Fruit fly (Drosophila melanogaster) whole organism, embryonic: Measurements from ENCODE around the gene IleRS-m.
A peak's percentile ranks its signal among the peaks of the same experiment; 100 is the strongest.

Experiments used
- Atf3 ChIP-seq: fragments of 200-800 bp; sonication (Bioruptor generic); optimal IDR thresholded peaks from 3 replicates; lab custom pipeline; 2016; ENCODE audit warnings: missing biosample characterization, missing genetic modification characterization
- B-H2 ChIP-seq: fragments of 200-800 bp; sonication (Bioruptor generic); optimal IDR thresholded peaks from 2 replicates; lab custom pipeline; 2018; ENCODE audit warnings: missing biosample characterization, mild to moderate bottlenecking, missing genetic modification characterization
- Bdp1 ChIP-seq: fragments of 200-800 bp; sonication (Bioruptor generic); optimal IDR thresholded peaks from 3 replicates; lab custom pipeline; 2016; ENCODE audit warnings: missing biosample characterization, missing genetic modification characterization
- CG10565 ChIP-seq: fragments of 200-800 bp; sonication (Bioruptor generic); optimal IDR thresholded peaks from 3 replicates; lab custom pipeline; 2016; ENCODE audit warnings: missing biosample characterization, mild to moderate bottlenecking, missing genetic modification characterization
- CG10654 ChIP-seq: fragments of 200-800 bp; sonication (Bioruptor generic); optimal IDR thresholded peaks from 2 replicates; lab custom pipeline; 2016; ENCODE audit warnings: missing biosample characterization, missing genetic modification characterization
- CG10979 ChIP-seq: fragments of 200-800 bp; sonication (Bioruptor generic); optimal IDR thresholded peaks from 2 replicates; lab custom pipeline; 2018; ENCODE audit warnings: missing biosample characterization, mild to moderate bottlenecking, missing genetic modification characterization, moderate library complexity
- CG11723 ChIP-seq: fragments of 200-800 bp; sonication (Bioruptor generic); optimal IDR thresholded peaks from 2 replicates; lab custom pipeline; 2017; ENCODE audit warnings: missing biosample characterization, mild to moderate bottlenecking, missing genetic modification characterization
- CG12299 ChIP-seq: fragments of 200-800 bp; sonication (Bioruptor generic); optimal IDR thresholded peaks from 2 replicates; lab custom pipeline; 2018; ENCODE audit warnings: missing biosample characterization, mild to moderate bottlenecking, missing genetic modification characterization
- CG12659 ChIP-seq: fragments of 200-800 bp; sonication (Bioruptor generic); optimal IDR thresholded peaks from 3 replicates; lab custom pipeline; 2017; ENCODE audit warnings: mild to moderate bottlenecking, missing biosample characterization, missing genetic modification reagents, missing genetic modification characterization
- CG12769 ChIP-seq: fragments of 200-800 bp; sonication (Bioruptor generic); optimal IDR thresholded peaks from 2 replicates; lab custom pipeline; 2019; ENCODE audit warnings: missing biosample characterization, mild to moderate bottlenecking, missing genetic modification characterization, moderate library complexity
- CG13287 ChIP-seq: fragments of 200-800 bp; sonication (Bioruptor generic); IDR thresholded peaks from 2 replicates; pipeline ENCODE4 v1.3.6; 2022; ENCODE audit warnings: missing biosample characterization, missing genetic modification characterization; ENCODE audit not compliant: partially characterized antibody
- CG13894 ChIP-seq: fragments of 200-800 bp; sonication (Bioruptor generic); optimal IDR thresholded peaks from 3 replicates; lab custom pipeline; 2018; ENCODE audit warnings: missing biosample characterization, mild to moderate bottlenecking, missing genetic modification characterization, moderate library complexity
- CG14860 ChIP-seq: fragments of 200-800 bp; sonication (Bioruptor generic); IDR thresholded peaks from 3 replicates; pipeline ENCODE4 v1.3.6; 2022; ENCODE audit warnings: missing biosample characterization, missing genetic modification characterization; ENCODE audit not compliant: partially characterized antibody
- CG16779 ChIP-seq: fragments of 200-800 bp; sonication (Bioruptor generic); IDR thresholded peaks from 2 replicates; pipeline ENCODE4 v1.3.6; 2022; ENCODE audit warnings: missing biosample characterization, missing genetic modification characterization
- CG17359 ChIP-seq: fragments of 200-800 bp; sonication (Bioruptor generic); optimal IDR thresholded peaks from 3 replicates; lab custom pipeline; 2018; ENCODE audit warnings: missing biosample characterization, mild to moderate bottlenecking, missing genetic modification characterization, moderate library complexity
- CG18011 ChIP-seq: fragments of 200-800 bp; sonication (Bioruptor generic); optimal IDR thresholded peaks from 2 replicates; lab custom pipeline; 2017; ENCODE audit warnings: missing biosample characterization, missing genetic modification characterization, mild to moderate bottlenecking, moderate library complexity, missing genotype
- CG1832 ChIP-seq: fragments of 200-800 bp; sonication (Bioruptor generic); optimal IDR thresholded peaks from 2 replicates; lab custom pipeline; 2017; ENCODE audit warnings: missing biosample characterization, mild to moderate bottlenecking, missing genetic modification characterization, inconsistent platforms
- CG2116 ChIP-seq: fragments of 200-800 bp; sonication (Bioruptor generic); optimal IDR thresholded peaks from 3 replicates; lab custom pipeline; 2018; ENCODE audit warnings: missing biosample characterization, mild to moderate bottlenecking, missing genetic modification characterization
- CG31388 ChIP-seq: fragments of 200-800 bp; sonication (Bioruptor generic); optimal IDR thresholded peaks from 2 replicates; lab custom pipeline; 2016; ENCODE audit warnings: missing biosample characterization, missing genetic modification characterization
- CG33213 ChIP-seq: fragments of 200-800 bp; sonication (Bioruptor generic); optimal IDR thresholded peaks from 3 replicates; lab custom pipeline; 2016; ENCODE audit warnings: missing biosample characterization, missing genetic modification characterization
- CG3847 ChIP-seq: fragments of 200-800 bp; sonication (Bioruptor generic); IDR thresholded peaks from 2 replicates; pipeline ENCODE4 v1.3.6; 2022; ENCODE audit warnings: missing biosample characterization, missing genetic modification characterization
- CG7372 ChIP-seq: fragments of 200-800 bp; sonication (Bioruptor generic); IDR thresholded peaks from 2 replicates; pipeline ENCODE4 v1.3.6; 2022; ENCODE audit warnings: missing biosample characterization, missing genetic modification characterization
- CG8290 ChIP-seq, 3 experiments: fragments of 200-800 bp; sonication (Bioruptor generic); optimal IDR thresholded peaks; 2 replicates each; lab custom pipeline; 2016 to 2019; ENCODE audit warnings: missing biosample characterization in 3 of 3, missing genetic modification characterization in 3 of 3, mild to moderate bottlenecking in 2 of 3, moderate library complexity in 1 of 3
- Dll ChIP-seq: fragments of 200-800 bp; sonication (Bioruptor generic); IDR thresholded peaks from 4 replicates; pipeline ENCODE4 v1.3.6; 2022; ENCODE audit warnings: missing biosample characterization, missing genetic modification characterization; ENCODE audit not compliant: partially characterized antibody
- Doc2 ChIP-seq: fragments of 200-800 bp; sonication (Bioruptor generic); IDR thresholded peaks from 2 replicates; pipeline ENCODE4 v1.3.6; 2022; ENCODE audit warnings: missing biosample characterization, missing genetic modification characterization
- Dp ChIP-seq: fragments of 200-800 bp; sonication (Bioruptor generic); optimal IDR thresholded peaks from 2 replicates; lab custom pipeline; 2018; ENCODE audit warnings: missing biosample characterization, mild to moderate bottlenecking, missing genetic modification characterization, moderate library complexity
- ERR ChIP-seq: fragments of 200-800 bp; sonication (Bioruptor generic); optimal IDR thresholded peaks from 2 replicates; lab custom pipeline; 2016; ENCODE audit warnings: missing biosample characterization, missing genetic modification characterization
- Fer1 ChIP-seq: fragments of 200-800 bp; sonication (Bioruptor generic); optimal IDR thresholded peaks from 2 replicates; lab custom pipeline; 2017; ENCODE audit warnings: missing biosample characterization, mild to moderate bottlenecking, missing genetic modification characterization
- Fer3 ChIP-seq: fragments of 200-800 bp; sonication (Bioruptor generic); optimal IDR thresholded peaks from 2 replicates; lab custom pipeline; 2018; ENCODE audit warnings: missing biosample characterization, mild to moderate bottlenecking, missing genetic modification characterization, moderate library complexity
- Gsc ChIP-seq: fragments of 200-800 bp; sonication (Bioruptor generic); IDR thresholded peaks from 2 replicates; pipeline ENCODE4 v1.3.6; 2022; ENCODE audit warnings: missing biosample characterization, missing genetic modification characterization
- HmgD ChIP-seq: fragments of 200-800 bp; sonication (Bioruptor generic); optimal IDR thresholded peaks from 3 replicates; lab custom pipeline; 2016; ENCODE audit warnings: missing biosample characterization, missing genetic modification characterization
- Side ChIP-seq: fragments of 200-800 bp; sonication (Bioruptor generic); optimal IDR thresholded peaks from 2 replicates; lab custom pipeline; 2016; ENCODE audit warnings: missing biosample characterization, missing genetic modification characterization
- Trl ChIP-seq, 3 experiments: fragments of >200 bp in 2 of 3; fragments of 200-800 bp in 1 of 3; sonication (Bioruptor generic) in 1 of 3; optimal IDR thresholded peaks; 2 replicates in 1 of 3; 3 replicates in 2 of 3; lab custom pipeline; 2016 to 2017; ENCODE audit warnings: missing biosample characterization in 1 of 3, missing genetic modification characterization in 1 of 3
- Xbp1 ChIP-seq: fragments of 200-800 bp; sonication (Bioruptor generic); optimal IDR thresholded peaks from 3 replicates; lab custom pipeline; 2016; ENCODE audit warnings: missing biosample characterization, mild to moderate bottlenecking, missing genetic modification characterization
- ase ChIP-seq: fragments of 200-800 bp; sonication (Bioruptor generic); IDR thresholded peaks from 3 replicates; pipeline ENCODE4 v1.3.6; 2022; ENCODE audit warnings: missing biosample characterization, missing genetic modification characterization
- btn ChIP-seq: fragments of 200-800 bp; sonication (Bioruptor generic); optimal IDR thresholded peaks from 2 replicates; lab custom pipeline; 2016; ENCODE audit warnings: missing biosample characterization, missing genetic modification characterization
- croc ChIP-seq: fragments of 200-800 bp; sonication (Bioruptor generic); conservative IDR thresholded peaks from 3 replicates; pipeline ENCODE4 v1.3.6; 2022; ENCODE audit warnings: missing biosample characterization, missing genetic modification characterization
- dmrt99B ChIP-seq: fragments of 200-800 bp; sonication (Bioruptor generic); optimal IDR thresholded peaks from 2 replicates; lab custom pipeline; 2018; ENCODE audit warnings: missing biosample characterization, mild to moderate bottlenecking, missing genetic modification characterization, moderate library complexity
- fd3F ChIP-seq: fragments of 200-800 bp; sonication (Bioruptor generic); optimal IDR thresholded peaks from 2 replicates; lab custom pipeline; 2018; ENCODE audit warnings: missing biosample characterization, mild to moderate bottlenecking, missing genetic modification characterization, moderate library complexity
- hbn ChIP-seq: fragments of 200-800 bp; sonication (Bioruptor generic); IDR thresholded peaks from 2 replicates; pipeline ENCODE4 v1.3.6; 2022; ENCODE audit warnings: missing biosample characterization, missing genetic modification characterization; ENCODE audit not compliant: partially characterized antibody
- jigr1 ChIP-seq: fragments of 200-800 bp; sonication (Bioruptor generic); IDR thresholded peaks from 3 replicates; pipeline ENCODE4 v1.3.6; 2022; ENCODE audit warnings: missing biosample characterization, missing genetic modification characterization
- knrl ChIP-seq: fragments of 200-800 bp; sonication (Bioruptor generic); IDR thresholded peaks from 3 replicates; pipeline ENCODE4 v1.3.6; 2022; ENCODE audit warnings: missing biosample characterization, missing genetic modification characterization; ENCODE audit not compliant: partially characterized antibody
- luna ChIP-seq: fragments of 200-800 bp; sonication (Bioruptor generic); optimal IDR thresholded peaks from 2 replicates; lab custom pipeline; 2016; ENCODE audit warnings: missing biosample characterization, missing genetic modification characterization
- nerfin-1 ChIP-seq: fragments of 200-800 bp; sonication (Bioruptor generic); optimal IDR thresholded peaks from 3 replicates; lab custom pipeline; 2019; ENCODE audit warnings: missing biosample characterization, mild to moderate bottlenecking, missing genetic modification characterization, moderate library complexity
- ro ChIP-seq: fragments of 200-800 bp; sonication (Bioruptor generic); IDR thresholded peaks from 2 replicates; pipeline ENCODE4 v1.3.6; 2022; ENCODE audit warnings: missing biosample characterization, missing genetic modification characterization
- row ChIP-seq: fragments of 200-800 bp; sonication (Bioruptor generic); IDR thresholded peaks from 3 replicates; pipeline ENCODE4 v1.3.6; 2022; ENCODE audit warnings: missing biosample characterization, missing genetic modification characterization
- seq ChIP-seq: fragments of 200-800 bp; sonication (Bioruptor generic); IDR thresholded peaks from 2 replicates; pipeline ENCODE4 v1.3.6; 2022; ENCODE audit warnings: missing biosample characterization, missing genetic modification characterization
- ssp ChIP-seq: fragments of 200-800 bp; sonication (Bioruptor generic); IDR thresholded peaks from 2 replicates; pipeline ENCODE4 v1.3.6; 2022; ENCODE audit warnings: missing biosample characterization, missing genetic modification characterization
- toy ChIP-seq: fragments of 200-800 bp; sonication (Bioruptor generic); IDR thresholded peaks from 2 replicates; pipeline ENCODE4 v1.3.6; 2022; ENCODE audit warnings: missing biosample characterization, missing genetic modification characterization
- trh ChIP-seq: fragments of 200-800 bp; sonication (Bioruptor generic); optimal IDR thresholded peaks from 2 replicates; lab custom pipeline; 2016; ENCODE audit warnings: missing biosample characterization, missing genetic modification characterization

Gene IleRS-m

dm6 chr3L:16054095-16054494, 46.0 kb upstream of the IleRS-m start (continued):
- TF ChIP-seq nerfin-1 (tag; lab: Kevin White, UChicago) (peak; percentile 14), CG33213 (GFP tag; lab: Kevin White, UChicago) (no peak), CG10565 (GFP tag; lab: Kevin White, UChicago) (no peak), fd3F (GFP tag; lab: Kevin White, UChicago) (no peak), croc (GFP tag; lab: Robert Waterston, UW) (no peak), CG12659 (peak; percentile 15), Bdp1 (no peak), CG31388 (GFP tag; lab: Kevin White, UChicago) (no peak), Dp (GFP tag; lab: Kevin White, UChicago) (no peak), CG18011 (GFP tag; lab: Kevin White, UChicago) (no peak), CG11723 (GFP tag; lab: Kevin White, UChicago) (no peak), Fer1 (GFP tag; lab: Kevin White, UChicago) (peak; percentile 37), CG12299 (no peak), ssp (GFP tag; lab: Robert Waterston, UW) (no peak), jigr1 (no peak), CG12769 (tag; lab: Kevin White, UChicago) (no peak), CG14860 (GFP tag; lab: Robert Waterston, UW) (no peak), Xbp1 (GFP tag; lab: Kevin White, UChicago) (peak; percentile 57), knrl (GFP tag; lab: Robert Waterston, UW) (no peak), seq (GFP tag; lab: Robert Waterston, UW) (0 out of 2 replicates have a peak, but pooled peaks have one; percentile 16), dmrt99B (tag; lab: Kevin White, UChicago) (peak; percentile 80), row (peak; percentile 40; the same call in 2 of the 3 replicates), CG17359 (tag; lab: Kevin White, UChicago) (peak; percentile 24), CG3847 (GFP tag; lab: Robert Waterston, UW) (no peak), ERR (GFP tag; lab: Kevin White, UChicago) (no peak), Dll (no peak), Atf3 (GFP tag; lab: Kevin White, UChicago) (no peak), Gsc (GFP tag; lab: Robert Waterston, UW) (no peak), hbn (no peak), CG10979 (tag; lab: Kevin White, UChicago) (peak; percentile 49), CG16779 (GFP tag; lab: Robert Waterston, UW) (no peak), Trl (optimal IDR thresholded peaks at IDR 0.05; lab: Kevin White, UChicago) (no peak), Trl (GFP tag; optimal IDR thresholded peaks at IDR 0.05; lab: Kevin White, UChicago) (no peak), CG13287 (GFP tag; lab: Robert Waterston, UW) (no peak), ase (GFP tag; lab: Robert Waterston, UW) (no peak; the same call in 2 of the 3 replicates), HmgD (GFP tag; lab: Kevin White, UChicago) (no peak), trh (GFP tag; lab: Kevin White, UChicago) (no peak), CG8290 (GFP tag; optimal IDR thresholded peaks at IDR 0.05; lab: Kevin White, UChicago) (no peak), CG8290 (tag; optimal IDR thresholded peaks at IDR 0.05; lab: Kevin White, UChicago) (no peak), btn (GFP tag; lab: Kevin White, UChicago) (no peak), Fer3 (tag; lab: Kevin White, UChicago) (peak; percentile 31), toy (GFP tag; lab: Robert Waterston, UW) (no peak), luna (GFP tag; lab: Kevin White, UChicago) (no peak), Side (GFP tag; lab: Kevin White, UChicago) (no peak), CG10654 (GFP tag; lab: Kevin White, UChicago) (no peak), Doc2 (no peak), CG7372 (no peak), CG1832 (GFP tag; lab: Kevin White, UChicago) (no peak), B-H2 (GFP tag; lab: Kevin White, UChicago) (no peak), CG13894 (tag; lab: Kevin White, UChicago) (no peak), CG2116 (no peak), ro (GFP tag; lab: Robert Waterston, UW) (no peak)
